Fruit fly (Drosophila melanogaster) whole organism, embryonic: Measurements from ENCODE around the gene Arfip.

Source experiments
- Atf3 ChIP-seq: fragments of 200-800 bp; sonication (Bioruptor generic); optimal IDR thresholded peaks from 3 replicates; lab custom pipeline; 2016; ENCODE audit warnings: missing biosample characterization, missing genetic modification characterization
- B-H1 ChIP-seq: fragments of 200-800 bp; sonication (Bioruptor generic); IDR thresholded peaks from 3 replicates; pipeline ENCODE4 v1.3.6; 2022; ENCODE audit warnings: missing biosample characterization, missing genetic modification characterization
- BEAF-32 ChIP-seq: fragments of 200-800 bp; sonication (Bioruptor generic); optimal IDR thresholded peaks from 3 replicates; lab custom pipeline; 2017; ENCODE audit warnings: missing biosample characterization, missing genetic modification characterization, mild to moderate bottlenecking, moderate library complexity, missing genetic modification reagents
- BtbVII ChIP-seq: fragments of 200-800 bp; sonication (Bioruptor generic); optimal IDR thresholded peaks from 3 replicates; lab custom pipeline; 2017; ENCODE audit warnings: missing biosample characterization, mild to moderate bottlenecking, missing genetic modification characterization
- CG11398 ChIP-seq: fragments of 200-800 bp; sonication (Bioruptor generic); optimal IDR thresholded peaks from 2 replicates; lab custom pipeline; 2016; ENCODE audit warnings: missing biosample characterization, missing genetic modification characterization
- CG11456 ChIP-seq: fragments of 200-800 bp; sonication (Bioruptor generic); IDR thresholded peaks from 3 replicates; pipeline ENCODE4 v1.3.6; 2022; ENCODE audit warnings: missing biosample characterization, missing genetic modification characterization
- CG12659 ChIP-seq: fragments of 200-800 bp; sonication (Bioruptor generic); optimal IDR thresholded peaks from 3 replicates; lab custom pipeline; 2017; ENCODE audit warnings: mild to moderate bottlenecking, missing biosample characterization, missing genetic modification reagents, missing genetic modification characterization
- CG13624 ChIP-seq: fragments of 200-800 bp; sonication (Bioruptor generic); optimal IDR thresholded peaks from 2 replicates; lab custom pipeline; 2016; ENCODE audit warnings: missing biosample characterization, missing genetic modification characterization
- CG14014 ChIP-seq: fragments of 200-800 bp; sonication (Bioruptor generic); IDR thresholded peaks from 2 replicates; pipeline ENCODE4 v1.3.6; 2022; ENCODE audit warnings: missing biosample characterization, missing genetic modification characterization
- CG14667 ChIP-seq: fragments of 200-800 bp; sonication (Bioruptor generic); IDR thresholded peaks from 2 replicates; pipeline ENCODE4 v1.3.6; 2022; ENCODE audit warnings: missing biosample characterization, missing genetic modification characterization
- CG14710 ChIP-seq: fragments of 200-800 bp; sonication (Bioruptor generic); optimal IDR thresholded peaks from 3 replicates; lab custom pipeline; 2019; ENCODE audit warnings: missing biosample characterization, mild to moderate bottlenecking, missing genetic modification characterization, moderate library complexity
- CG15011 ChIP-seq: fragments of 200-800 bp; sonication (Bioruptor generic); optimal IDR thresholded peaks from 3 replicates; lab custom pipeline; 2018; ENCODE audit warnings: missing biosample characterization, mild to moderate bottlenecking, missing genetic modification characterization
- CG1529 ChIP-seq: fragments of 200-800 bp; sonication (Bioruptor generic); optimal IDR thresholded peaks from 3 replicates; lab custom pipeline; 2018; ENCODE audit warnings: missing biosample characterization, missing genetic modification characterization
- CG17361 ChIP-seq: fragments of 200-800 bp; sonication (Bioruptor generic); IDR thresholded peaks from 3 replicates; pipeline ENCODE4 v1.3.6; 2022; ENCODE audit warnings: missing biosample characterization, missing genetic modification characterization
- CG17385 ChIP-seq: fragments of 200-800 bp; sonication (Bioruptor generic); optimal IDR thresholded peaks from 3 replicates; lab custom pipeline; 2018; ENCODE audit warnings: missing biosample characterization, mild to moderate bottlenecking, missing genetic modification characterization
- CG17612 ChIP-seq: fragments of 200-800 bp; sonication (Bioruptor generic); IDR thresholded peaks from 2 replicates; pipeline ENCODE4 v1.3.6; 2022; ENCODE audit warnings: missing biosample characterization, missing genetic modification characterization
- CG17802 ChIP-seq: fragments of 200-800 bp; sonication (Bioruptor generic); optimal IDR thresholded peaks from 2 replicates; lab custom pipeline; 2018; ENCODE audit warnings: missing biosample characterization, mild to moderate bottlenecking, missing genetic modification characterization, moderate library complexity
- CG1832 ChIP-seq: fragments of 200-800 bp; sonication (Bioruptor generic); optimal IDR thresholded peaks from 2 replicates; lab custom pipeline; 2017; ENCODE audit warnings: missing biosample characterization, mild to moderate bottlenecking, missing genetic modification characterization, inconsistent platforms
- CG2889 ChIP-seq: fragments of 200-800 bp; sonication (Bioruptor generic); IDR thresholded peaks from 3 replicates; pipeline ENCODE4 v1.3.6; 2022; ENCODE audit warnings: missing biosample characterization, missing genetic modification characterization
- CG34422 ChIP-seq: fragments of 200-800 bp; sonication (Bioruptor generic); IDR thresholded peaks from 3 replicates; pipeline ENCODE4 v1.3.6; 2022; ENCODE audit warnings: missing biosample characterization, missing genetic modification characterization
- CG6254 ChIP-seq: fragments of 200-800 bp; sonication (Bioruptor generic); optimal IDR thresholded peaks from 3 replicates; lab custom pipeline; 2017; ENCODE audit warnings: mild to moderate bottlenecking, missing biosample characterization, missing genetic modification reagents, missing genetic modification characterization
- CG7786 ChIP-seq: fragments of 200-800 bp; sonication (Bioruptor generic); optimal IDR thresholded peaks from 2 replicates; lab custom pipeline; 2016; ENCODE audit warnings: missing biosample characterization, missing genetic modification characterization
- D19B ChIP-seq: fragments of 200-800 bp; sonication (Bioruptor generic); optimal IDR thresholded peaks from 2 replicates; lab custom pipeline; 2017; ENCODE audit warnings: missing biosample characterization, mild to moderate bottlenecking, missing genetic modification characterization
- Dbx ChIP-seq: fragments of 200-800 bp; sonication (Bioruptor generic); IDR thresholded peaks from 3 replicates; pipeline ENCODE4 v1.3.6; 2022; ENCODE audit warnings: missing biosample characterization, missing genetic modification characterization
- E2f2 ChIP-seq: fragments of 200-800 bp; sonication (Bioruptor generic); IDR thresholded peaks from 2 replicates; pipeline ENCODE4 v1.3.6; 2022; ENCODE audit warnings: missing biosample characterization, missing genetic modification characterization
- ERR ChIP-seq: fragments of 200-800 bp; sonication (Bioruptor generic); optimal IDR thresholded peaks from 2 replicates; lab custom pipeline; 2016; ENCODE audit warnings: missing biosample characterization, missing genetic modification characterization
- Ets97D ChIP-seq: fragments of 200-800 bp; sonication (Bioruptor generic); optimal IDR thresholded peaks from 3 replicates; lab custom pipeline; 2016; ENCODE audit warnings: missing biosample characterization, missing genetic modification characterization
- Hr51 ChIP-seq, 2 experiments: fragments of 200-800 bp; sonication (Bioruptor generic); optimal IDR thresholded peaks; 2 replicates in 1 of 2; 3 replicates in 1 of 2; lab custom pipeline; 2016 to 2018; ENCODE audit warnings: missing biosample characterization in 2 of 2, missing genetic modification characterization in 2 of 2, mild to moderate bottlenecking in 1 of 2, moderate library complexity in 1 of 2
- Nf-YB ChIP-seq: fragments of 200-800 bp; sonication (Bioruptor generic); optimal IDR thresholded peaks from 3 replicates; lab custom pipeline; 2019; ENCODE audit warnings: missing biosample characterization, mild to moderate bottlenecking, missing genetic modification characterization, moderate library complexity
- Sry-β ChIP-seq: fragments of 200-800 bp; sonication (Bioruptor generic); optimal IDR thresholded peaks from 2 replicates; lab custom pipeline; 2018; ENCODE audit warnings: missing biosample characterization, mild to moderate bottlenecking, missing genetic modification characterization, moderate library complexity
- bab2 ChIP-seq: fragments of 200-800 bp; sonication (Bioruptor generic); optimal IDR thresholded peaks from 2 replicates; lab custom pipeline; 2016; ENCODE audit warnings: missing biosample characterization, missing genetic modification characterization
- bcd ChIP-seq: fragments of 200-800 bp; sonication (Bioruptor generic); optimal IDR thresholded peaks from 2 replicates; lab custom pipeline; 2017; ENCODE audit warnings: missing biosample characterization, mild to moderate bottlenecking, missing genetic modification characterization
- bigmax ChIP-seq: fragments of 200-800 bp; sonication (Bioruptor generic); optimal IDR thresholded peaks from 2 replicates; lab custom pipeline; 2018; ENCODE audit warnings: missing biosample characterization, mild to moderate bottlenecking, missing genetic modification characterization
- bowl ChIP-seq: fragments of 200-800 bp; sonication (Bioruptor generic); IDR thresholded peaks from 2 replicates; pipeline ENCODE4 v1.3.6; 2022; ENCODE audit warnings: missing biosample characterization, missing genetic modification characterization
- btn ChIP-seq: fragments of 200-800 bp; sonication (Bioruptor generic); optimal IDR thresholded peaks from 2 replicates; lab custom pipeline; 2016; ENCODE audit warnings: missing biosample characterization, missing genetic modification characterization
- cas ChIP-seq: fragments of 200-800 bp; sonication (Bioruptor generic); IDR thresholded peaks from 2 replicates; pipeline ENCODE4 v1.3.6; 2022; ENCODE audit warnings: missing biosample characterization, missing genetic modification characterization
- cato ChIP-seq: fragments of 200-800 bp; sonication (Bioruptor generic); optimal IDR thresholded peaks from 2 replicates; lab custom pipeline; 2016; ENCODE audit warnings: missing biosample characterization, missing genetic modification characterization, borderline replicate concordance
- dimm ChIP-seq: fragments of 200-800 bp; sonication (Bioruptor generic); IDR thresholded peaks from 2 replicates; pipeline ENCODE4 v1.3.6; 2022; ENCODE audit warnings: missing biosample characterization, missing genetic modification characterization
- dysf ChIP-seq: fragments of 200-800 bp; sonication (Bioruptor generic); IDR thresholded peaks from 3 replicates; pipeline ENCODE4 v1.3.6; 2022; ENCODE audit warnings: missing biosample characterization, missing genetic modification characterization
- emc ChIP-seq: fragments of 200-800 bp; sonication (Bioruptor generic); optimal IDR thresholded peaks from 2 replicates; lab custom pipeline; 2016; ENCODE audit warnings: missing biosample characterization, missing genetic modification characterization
- eve ChIP-seq, 2 experiments: fragments of >200 bp; optimal IDR thresholded peaks; 2 replicates each; lab custom pipeline; 2017; ENCODE audit warnings: missing biosample characterization in 2 of 2, missing genetic modification characterization in 2 of 2
- gcm ChIP-seq: fragments of 200-800 bp; sonication (Bioruptor generic); optimal IDR thresholded peaks from 2 replicates; lab custom pipeline; 2019; ENCODE audit warnings: missing biosample characterization, mild to moderate bottlenecking, missing genetic modification characterization, moderate library complexity
- hb ChIP-seq: fragments of 200-800 bp; sonication (Bioruptor generic); IDR thresholded peaks from 3 replicates; pipeline ENCODE4 v1.3.6; 2022; ENCODE audit warnings: missing biosample characterization, missing genetic modification characterization; ENCODE audit not compliant: partially characterized antibody
- her ChIP-seq: fragments of 200-800 bp; sonication (Bioruptor generic); optimal IDR thresholded peaks from 2 replicates; lab custom pipeline; 2016; ENCODE audit warnings: missing biosample characterization, missing genetic modification characterization
- hth ChIP-seq: fragments of >200 bp; optimal IDR thresholded peaks from 2 replicates; lab custom pipeline; 2017; ENCODE audit warnings: inconsistent platforms
- lola ChIP-seq, 3 experiments: fragments of >200 bp in 2 of 3; fragments of 200-800 bp in 1 of 3; sonication (Bioruptor generic) in 1 of 3; optimal IDR thresholded peaks; 2 replicates each; lab custom pipeline; 2017 to 2019; ENCODE audit warnings: missing biosample characterization in 3 of 3, missing genetic modification characterization in 3 of 3, mild to moderate bottlenecking in 1 of 3, moderate library complexity in 1 of 3
- nom ChIP-seq: fragments of 200-800 bp; sonication (Bioruptor generic); optimal IDR thresholded peaks from 2 replicates; lab custom pipeline; 2017; ENCODE audit warnings: missing biosample characterization, missing genetic modification characterization, mild to moderate bottlenecking, moderate library complexity, missing genetic modification reagents
- pnt ChIP-seq: fragments of 200-800 bp; sonication (Bioruptor generic); optimal IDR thresholded peaks from 3 replicates; lab custom pipeline; 2016; ENCODE audit warnings: missing biosample characterization, missing genetic modification characterization
- stc ChIP-seq: fragments of 200-800 bp; sonication (Bioruptor generic); IDR thresholded peaks from 2 replicates; pipeline ENCODE4 v1.3.6; 2022; ENCODE audit warnings: missing biosample characterization, missing genetic modification characterization
- stwl ChIP-seq: fragments of 200-800 bp; sonication (Bioruptor generic); optimal IDR thresholded peaks from 3 replicates; lab custom pipeline; 2018; ENCODE audit warnings: missing biosample characterization, mild to moderate bottlenecking, missing genetic modification characterization, moderate library complexity
- wor ChIP-seq: fragments of 200-800 bp; sonication (Bioruptor generic); IDR thresholded peaks from 2 replicates; pipeline ENCODE4 v1.3.6; 2022; ENCODE audit warnings: missing biosample characterization, missing genetic modification characterization

Arfip gene

DNA sequence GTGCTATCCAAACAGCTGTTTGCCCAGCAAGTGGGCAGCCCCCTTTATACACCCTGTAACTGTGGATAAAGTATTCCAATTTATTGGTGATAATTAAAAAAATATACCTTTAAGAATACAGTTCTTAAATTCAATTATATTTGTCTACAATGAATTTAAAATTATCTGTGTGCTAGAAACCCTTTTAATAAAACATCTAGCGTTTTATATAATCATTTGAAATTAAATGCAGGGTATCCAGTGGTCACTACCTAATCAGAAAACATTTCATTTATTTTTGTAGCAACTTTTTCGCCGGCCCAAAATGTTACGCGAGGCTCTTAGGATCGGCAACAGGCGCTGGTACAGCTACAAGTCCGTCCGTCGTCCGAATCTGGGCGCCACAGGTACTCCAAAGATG is 8.3 kb downstream of the Arfip start, which contains the start of gene CG17726 (continued):
- TF ChIP-seq CG12659 (GFP tag; lab: Kevin White, UChicago) (peak; percentile 98), Hr51 (GFP tag; optimal IDR thresholded peaks at IDR 0.05; lab: Kevin White, UChicago) (peak; percentile 91 to 98), CG17385 (peak; percentile 96), her (peak; percentile 70), CG15011 (no peak), bab2 (GFP tag; lab: Kevin White, UChicago) (peak; percentile 93), CG14014 (GFP tag; lab: Robert Waterston, UW) (peak; percentile 98), D19B (peak; percentile 99), Nf-YB (peak; percentile 89), bigmax (GFP tag; lab: Kevin White, UChicago) (no peak), BtbVII (peak; percentile 94), hb (GFP tag; lab: Robert Waterston, UW) (no peak), Atf3 (GFP tag; lab: Kevin White, UChicago) (peak; percentile 86), CG14667 (peak; percentile 96), CG17802 (peak; percentile 69), dysf (GFP tag; lab: Robert Waterston, UW) (peak; percentile 98), B-H1 (peak; percentile 97), emc (GFP tag; lab: Kevin White, UChicago) (peak; percentile 54), CG11398 (GFP tag; lab: Kevin White, UChicago) (peak; percentile 82), wor (GFP tag; lab: Robert Waterston, UW) (peak; percentile 97), CG13624 (peak; percentile 94), E2f2 (GFP tag; lab: Robert Waterston, UW) (peak; percentile 87), bowl (peak; percentile 96), nom (GFP tag; lab: Kevin White, UChicago) (peak; percentile 93), BEAF-32 (GFP tag; lab: Kevin White, UChicago) (peak; percentile 16), CG17612 (GFP tag; lab: Robert Waterston, UW) (peak; percentile 96), bcd (GFP tag; lab: Kevin White, UChicago) (peak; percentile 95), lola (GFP tag; optimal IDR thresholded peaks at IDR 0.05; lab: Kevin White, UChicago) (peak in 1 of 3 experiments; percentile 98), CG14710 (tag; lab: Kevin White, UChicago) (peak; percentile 97), CG34422 (GFP tag; lab: Robert Waterston, UW) (peak; percentile 98), dimm (GFP tag; lab: Robert Waterston, UW) (peak; percentile 95), gcm (GFP tag; lab: Kevin White, UChicago) (peak; percentile 98), CG2889 (peak; percentile 97), CG17361 (GFP tag; lab: Robert Waterston, UW) (peak; percentile 97), CG1832 (GFP tag; lab: Kevin White, UChicago) (no peak), CG6254 (GFP tag; lab: Kevin White, UChicago) (peak; percentile 92), stc (GFP tag; lab: Robert Waterston, UW) (peak; percentile 99), Ets97D (GFP tag; lab: Kevin White, UChicago) (peak; percentile 46), btn (GFP tag; lab: Kevin White, UChicago) (peak; percentile 57), eve (GFP tag; optimal IDR thresholded peaks at IDR 0.05; lab: Kevin White, UChicago) (peak in 1 of 2 experiments; percentile 48), CG11456 (GFP tag; lab: Robert Waterston, UW) (peak; percentile 97), hth (lab: Kevin White, UChicago) (no peak), pnt (peak; percentile 86), stwl (tag; lab: Kevin White, UChicago) (peak; percentile 80), Sry-β (peak; percentile 39), CG1529 (GFP tag; lab: Kevin White, UChicago) (peak; percentile 92), Dbx (GFP tag; lab: Robert Waterston, UW) (peak; percentile 98), ERR (peak; percentile 63), CG7786 (GFP tag; lab: Kevin White, UChicago) (peak; percentile 87), cato (GFP tag; lab: Kevin White, UChicago) (peak; percentile 94), cas (GFP tag; lab: Robert Waterston, UW) (peak; percentile 96)
